Fruit fly (Drosophila melanogaster) whole organism, embryonic: ENCODE measurements around the gene Rpp20.
A peak's percentile ranks its signal among the peaks of the same experiment; 100 is the strongest.

Experiments
- C15 ChIP-seq: fragments of 200-800 bp; sonication (Bioruptor generic); IDR thresholded peaks from 3 replicates; pipeline ENCODE4 v1.3.6; 2022; ENCODE audit warnings: missing biosample characterization, missing genetic modification characterization
- CG1024 ChIP-seq: fragments of 200-800 bp; sonication (Bioruptor generic); IDR thresholded peaks from 2 replicates; pipeline ENCODE4 v1.3.6; 2022; ENCODE audit warnings: missing biosample characterization, missing genetic modification characterization
- CG11398 ChIP-seq: fragments of 200-800 bp; sonication (Bioruptor generic); optimal IDR thresholded peaks from 2 replicates; lab custom pipeline; 2016; ENCODE audit warnings: missing biosample characterization, missing genetic modification characterization
- CG12219 ChIP-seq: fragments of 200-800 bp; sonication (Bioruptor generic); optimal IDR thresholded peaks from 3 replicates; lab custom pipeline; 2018; ENCODE audit warnings: missing biosample characterization, mild to moderate bottlenecking, missing genetic modification characterization
- CG15073 ChIP-seq: fragments of 200-800 bp; sonication (Bioruptor generic); optimal IDR thresholded peaks from 2 replicates; lab custom pipeline; 2016; ENCODE audit warnings: missing biosample characterization, missing genetic modification characterization
- CG6813 ChIP-seq: fragments of 200-800 bp; sonication (Bioruptor generic); optimal IDR thresholded peaks from 2 replicates; lab custom pipeline; 2017; ENCODE audit warnings: missing biosample characterization, missing genetic modification characterization, mild to moderate bottlenecking, moderate library complexity, missing genetic modification reagents
- CG7556 ChIP-seq: fragments of 200-800 bp; sonication (Bioruptor generic); optimal IDR thresholded peaks from 2 replicates; lab custom pipeline; 2017; ENCODE audit warnings: missing biosample characterization, mild to moderate bottlenecking, missing genetic modification characterization
- NC2α ChIP-seq: fragments of 200-800 bp; sonication (Bioruptor generic); optimal IDR thresholded peaks from 2 replicates; lab custom pipeline; 2016; ENCODE audit warnings: missing biosample characterization, missing genetic modification characterization
- Trl ChIP-seq, 3 experiments: fragments of >200 bp in 2 of 3; fragments of 200-800 bp in 1 of 3; sonication (Bioruptor generic) in 1 of 3; optimal IDR thresholded peaks; 2 replicates in 1 of 3; 3 replicates in 2 of 3; lab custom pipeline; 2016 to 2017; ENCODE audit warnings: missing biosample characterization in 1 of 3, missing genetic modification characterization in 1 of 3
- bab2 ChIP-seq: fragments of 200-800 bp; sonication (Bioruptor generic); optimal IDR thresholded peaks from 2 replicates; lab custom pipeline; 2016; ENCODE audit warnings: missing biosample characterization, missing genetic modification characterization
- ci ChIP-seq: fragments of 200-800 bp; sonication (Bioruptor generic); IDR thresholded peaks from 3 replicates; pipeline ENCODE4 v1.3.6; 2022; ENCODE audit warnings: missing biosample characterization, missing genetic modification characterization
- ewg ChIP-seq: fragments of 200-800 bp; sonication (Bioruptor generic); optimal IDR thresholded peaks from 3 replicates; lab custom pipeline; 2017; ENCODE audit warnings: mild to moderate bottlenecking, missing biosample characterization, missing genetic modification reagents, missing genetic modification characterization
- eyg ChIP-seq: fragments of 200-800 bp; sonication (Bioruptor generic); optimal IDR thresholded peaks from 3 replicates; lab custom pipeline; 2016; ENCODE audit warnings: missing biosample characterization, missing genetic modification characterization
- stwl ChIP-seq: fragments of 200-800 bp; sonication (Bioruptor generic); optimal IDR thresholded peaks from 3 replicates; lab custom pipeline; 2018; ENCODE audit warnings: missing biosample characterization, mild to moderate bottlenecking, missing genetic modification characterization, moderate library complexity

DNA sequence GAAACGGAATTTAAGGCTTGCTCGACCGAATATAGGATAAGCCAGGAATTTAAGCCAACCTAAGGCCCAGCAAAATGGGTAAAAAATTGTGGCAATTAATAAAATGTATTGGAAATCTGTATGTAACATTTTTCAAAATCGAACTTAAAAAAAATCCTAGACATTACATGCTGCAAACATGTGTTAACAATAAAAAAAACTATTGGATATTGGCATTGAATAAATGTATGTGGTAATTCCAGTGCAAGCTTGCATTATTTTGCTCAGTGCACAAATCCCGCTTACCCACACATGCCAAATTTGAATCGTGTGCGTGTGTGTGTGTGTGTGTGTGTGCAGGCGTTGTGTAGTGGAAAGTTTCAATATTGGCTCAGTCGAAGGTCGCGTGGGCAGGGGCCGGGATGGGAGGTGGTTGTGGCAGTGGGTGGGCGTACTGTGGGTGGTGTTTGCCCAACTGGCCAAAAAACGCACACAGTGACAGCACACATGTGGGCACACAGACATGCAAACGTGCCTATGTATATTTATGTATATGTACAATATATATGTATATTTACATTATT is 19.3 kb downstream of the Rpp20 start:
- peak; percentile 52 for TF ChIP-seq CG7556 (GFP tag; lab: Kevin White, UChicago)
- TF ChIP-seq CG15073 (GFP tag; lab: Kevin White, UChicago): no peak
- TF ChIP-seq C15 (GFP tag; lab: Robert Waterston, UW): no peak
- no peak for TF ChIP-seq CG12219 (GFP tag; lab: Kevin White, UChicago)
- no peak for TF ChIP-seq eyg (GFP tag; lab: Kevin White, UChicago)
- TF ChIP-seq Trl (optimal IDR thresholded peaks at IDR 0.05; lab: Kevin White, UChicago): no peak
- TF ChIP-seq Trl (GFP tag; optimal IDR thresholded peaks at IDR 0.05; lab: Kevin White, UChicago): peak; percentile 15
- TF ChIP-seq CG1024 (GFP tag; lab: Robert Waterston, UW): no peak
- TF ChIP-seq ci: no peak
- TF ChIP-seq bab2 (GFP tag; lab: Kevin White, UChicago): no peak
- no peak for TF ChIP-seq ewg (GFP tag; lab: Kevin White, UChicago)
- TF ChIP-seq CG11398 (GFP tag; lab: Kevin White, UChicago): no peak
- peak; percentile 11 for TF ChIP-seq CG6813 (GFP tag; lab: Kevin White, UChicago)
- TF ChIP-seq NC2α: no peak
- TF ChIP-seq stwl (tag; lab: Kevin White, UChicago): no peak
